Fruit fly (Drosophila melanogaster) whole organism, embryonic: ENCODE measurements around the gene Cpr11B.

Source experiments
- CG12391 ChIP-seq: fragments of 200-800 bp; sonication (Bioruptor generic); optimal IDR thresholded peaks from 3 replicates; lab custom pipeline; 2018; ENCODE audit warnings: missing biosample characterization, mild to moderate bottlenecking, missing genetic modification characterization, moderate library complexity
- CG12744 ChIP-seq: fragments of 200-800 bp; sonication (Bioruptor generic); optimal IDR thresholded peaks from 2 replicates; lab custom pipeline; 2016; ENCODE audit warnings: missing biosample characterization, missing genetic modification characterization
- CG13624 ChIP-seq: fragments of 200-800 bp; sonication (Bioruptor generic); optimal IDR thresholded peaks from 2 replicates; lab custom pipeline; 2016; ENCODE audit warnings: missing biosample characterization, missing genetic modification characterization
- CG15011 ChIP-seq: fragments of 200-800 bp; sonication (Bioruptor generic); optimal IDR thresholded peaks from 3 replicates; lab custom pipeline; 2018; ENCODE audit warnings: missing biosample characterization, mild to moderate bottlenecking, missing genetic modification characterization
- CG16779 ChIP-seq: fragments of 200-800 bp; sonication (Bioruptor generic); IDR thresholded peaks from 2 replicates; pipeline ENCODE4 v1.3.6; 2022; ENCODE audit warnings: missing biosample characterization, missing genetic modification characterization
- CG16813 ChIP-seq: fragments of 200-800 bp; sonication (Bioruptor generic); IDR thresholded peaks from 3 replicates; pipeline ENCODE4 v1.3.6; 2022; ENCODE audit warnings: missing biosample characterization, missing genetic modification characterization; ENCODE audit not compliant: partially characterized antibody
- CG18011 ChIP-seq: fragments of 200-800 bp; sonication (Bioruptor generic); optimal IDR thresholded peaks from 2 replicates; lab custom pipeline; 2017; ENCODE audit warnings: missing biosample characterization, missing genetic modification characterization, mild to moderate bottlenecking, moderate library complexity, missing genotype
- CG18262 ChIP-seq: fragments of 200-800 bp; optimal IDR thresholded peaks from 3 replicates; lab custom pipeline; 2019; ENCODE audit warnings: missing biosample characterization, mild to moderate bottlenecking, missing genetic modification characterization, moderate library complexity
- CG3163 ChIP-seq: fragments of 200-800 bp; sonication (Bioruptor generic); optimal IDR thresholded peaks from 3 replicates; lab custom pipeline; 2016; ENCODE audit warnings: missing biosample characterization, missing genetic modification characterization
- CG4282 ChIP-seq: fragments of 200-800 bp; sonication (Bioruptor generic); optimal IDR thresholded peaks from 2 replicates; lab custom pipeline; 2016; ENCODE audit warnings: missing biosample characterization, missing genetic modification characterization
- CG5180 ChIP-seq: fragments of 200-800 bp; sonication (Bioruptor generic); optimal IDR thresholded peaks from 3 replicates; lab custom pipeline; 2017; ENCODE audit warnings: missing biosample characterization, missing genetic modification characterization, mild to moderate bottlenecking, moderate library complexity, missing genetic modification reagents
- CG5953 ChIP-seq: fragments of 200-800 bp; sonication (Bioruptor generic); IDR thresholded peaks from 2 replicates; pipeline ENCODE4 v1.3.6; 2022; ENCODE audit warnings: missing biosample characterization, missing genetic modification characterization
- CG6689 ChIP-seq: fragments of 200-800 bp; sonication (Bioruptor generic); IDR thresholded peaks from 2 replicates; pipeline ENCODE4 v1.3.6; 2022; ENCODE audit warnings: missing biosample characterization, missing genetic modification characterization
- CG7271 ChIP-seq: fragments of 200-800 bp; sonication (Bioruptor generic); optimal IDR thresholded peaks from 2 replicates; lab custom pipeline; 2018; ENCODE audit warnings: missing biosample characterization, mild to moderate bottlenecking, missing genetic modification characterization, moderate library complexity
- CG7963 ChIP-seq: fragments of 200-800 bp; sonication (Bioruptor generic); IDR thresholded peaks from 3 replicates; pipeline ENCODE4 v1.3.6; 2022; ENCODE audit warnings: missing biosample characterization, missing genetic modification characterization; ENCODE audit not compliant: partially characterized antibody
- CG8281 ChIP-seq: fragments of 200-800 bp; sonication (Bioruptor generic); optimal IDR thresholded peaks from 2 replicates; lab custom pipeline; 2018; ENCODE audit warnings: missing biosample characterization, mild to moderate bottlenecking, missing genetic modification characterization, moderate library complexity
- CG9437 ChIP-seq: fragments of 200-800 bp; sonication (Bioruptor generic); optimal IDR thresholded peaks from 2 replicates; lab custom pipeline; 2018; ENCODE audit warnings: missing biosample characterization, mild to moderate bottlenecking, missing genetic modification characterization
- CHES-1-like ChIP-seq: fragments of 200-800 bp; sonication (Bioruptor generic); optimal IDR thresholded peaks from 2 replicates; lab custom pipeline; 2016; ENCODE audit warnings: missing biosample characterization, missing genetic modification characterization
- D19A ChIP-seq: fragments of 200-800 bp; optimal IDR thresholded peaks from 3 replicates; lab custom pipeline; 2019; ENCODE audit warnings: missing biosample characterization, mild to moderate bottlenecking, missing genetic modification characterization, moderate library complexity
- Dad ChIP-seq: fragments of 200-800 bp; sonication (Bioruptor generic); optimal IDR thresholded peaks from 3 replicates; lab custom pipeline; 2016; ENCODE audit warnings: missing biosample characterization, missing genetic modification characterization
- Drgx ChIP-seq: fragments of 200-800 bp; sonication (Bioruptor generic); IDR thresholded peaks from 2 replicates; pipeline ENCODE4 v1.3.6; 2022; ENCODE audit warnings: missing biosample characterization, missing genetic modification characterization
- GATAe ChIP-seq: fragments of 200-800 bp; sonication (Bioruptor generic); conservative IDR thresholded peaks from 2 replicates; pipeline ENCODE4 v1.3.6; 2022; ENCODE audit warnings: missing biosample characterization, missing genetic modification characterization
- Gsc ChIP-seq: fragments of 200-800 bp; sonication (Bioruptor generic); IDR thresholded peaks from 2 replicates; pipeline ENCODE4 v1.3.6; 2022; ENCODE audit warnings: missing biosample characterization, missing genetic modification characterization
- HLH3B ChIP-seq: fragments of 200-800 bp; sonication (Bioruptor generic); IDR thresholded peaks from 2 replicates; pipeline ENCODE4 v1.3.6; 2022; ENCODE audit warnings: missing biosample characterization, missing genetic modification characterization
- Hand ChIP-seq: fragments of 200-800 bp; sonication (Bioruptor generic); optimal IDR thresholded peaks from 2 replicates; lab custom pipeline; 2017; ENCODE audit warnings: mild to moderate bottlenecking, missing biosample characterization, missing genetic modification reagents, missing genetic modification characterization
- Hmx ChIP-seq: fragments of 200-800 bp; sonication (Bioruptor generic); optimal IDR thresholded peaks from 2 replicates; lab custom pipeline; 2016; ENCODE audit warnings: missing biosample characterization, missing genetic modification characterization
- Kr ChIP-seq: fragments of 200-800 bp; sonication (Bioruptor generic); optimal IDR thresholded peaks from 2 replicates; lab custom pipeline; 2017; ENCODE audit warnings: missing biosample characterization, mild to moderate bottlenecking, missing genetic modification characterization
- MESR4 ChIP-seq: fragments of 200-800 bp; sonication (Bioruptor generic); optimal IDR thresholded peaks from 2 replicates; lab custom pipeline; 2018; ENCODE audit warnings: missing biosample characterization, mild to moderate bottlenecking, missing genetic modification characterization, moderate library complexity
- Meics ChIP-seq: fragments of 200-800 bp; sonication (Bioruptor generic); optimal IDR thresholded peaks from 2 replicates; lab custom pipeline; 2017; ENCODE audit warnings: missing biosample characterization, mild to moderate bottlenecking, missing genetic modification characterization
- Rx ChIP-seq: fragments of 200-800 bp; sonication (Bioruptor generic); IDR thresholded peaks from 2 replicates; pipeline ENCODE4 v1.3.6; 2022; ENCODE audit warnings: missing biosample characterization, missing genetic modification characterization
- Sox100B ChIP-seq: fragments of 200-800 bp; sonication (Bioruptor generic); optimal IDR thresholded peaks from 3 replicates; lab custom pipeline; 2018; ENCODE audit warnings: missing biosample characterization, mild to moderate bottlenecking, missing genetic modification characterization
- Sry-δ ChIP-seq: fragments of 200-800 bp; sonication (Bioruptor generic); optimal IDR thresholded peaks from 2 replicates; lab custom pipeline; 2016; ENCODE audit warnings: missing biosample characterization, missing genetic modification characterization
- Ssrp ChIP-seq: fragments of 200-800 bp; sonication (Bioruptor generic); optimal IDR thresholded peaks from 2 replicates; lab custom pipeline; 2018; ENCODE audit warnings: missing biosample characterization, mild to moderate bottlenecking, missing genetic modification characterization, moderate library complexity
- bowl ChIP-seq: fragments of 200-800 bp; sonication (Bioruptor generic); IDR thresholded peaks from 2 replicates; pipeline ENCODE4 v1.3.6; 2022; ENCODE audit warnings: missing biosample characterization, missing genetic modification characterization
- crp ChIP-seq, 2 experiments: fragments of 200-800 bp; sonication (Bioruptor generic); optimal IDR thresholded peaks; 2 replicates in 1 of 2; 3 replicates in 1 of 2; lab custom pipeline; 2017; ENCODE audit warnings: missing biosample characterization in 2 of 2, missing genetic modification characterization in 2 of 2, mild to moderate bottlenecking in 1 of 2, moderate library complexity in 1 of 2
- dimm ChIP-seq: fragments of 200-800 bp; sonication (Bioruptor generic); IDR thresholded peaks from 2 replicates; pipeline ENCODE4 v1.3.6; 2022; ENCODE audit warnings: missing biosample characterization, missing genetic modification characterization
- esg ChIP-seq: fragments of 200-800 bp; sonication (Bioruptor generic); conservative IDR thresholded peaks from 2 replicates; pipeline ENCODE4 v1.3.6; 2022; ENCODE audit warnings: missing biosample characterization, missing genetic modification characterization
- gro ChIP-seq: fragments of 200-800 bp; sonication (Bioruptor generic); optimal IDR thresholded peaks from 2 replicates; lab custom pipeline; 2016; ENCODE audit warnings: missing biosample characterization, missing genetic modification characterization
- gt ChIP-seq: fragments of 200-800 bp; sonication (Bioruptor generic); IDR thresholded peaks from 2 replicates; pipeline ENCODE4 v1.3.6; 2022; ENCODE audit warnings: missing biosample characterization, missing genetic modification characterization
- hbn ChIP-seq: fragments of 200-800 bp; sonication (Bioruptor generic); IDR thresholded peaks from 2 replicates; pipeline ENCODE4 v1.3.6; 2022; ENCODE audit warnings: missing biosample characterization, missing genetic modification characterization; ENCODE audit not compliant: partially characterized antibody
- hkb ChIP-seq, 2 experiments: fragments of 200-800 bp in 1 of 2; fragments of >200 bp in 1 of 2; sonication (Bioruptor generic) in 1 of 2; IDR thresholded peaks in 1 of 2; optimal IDR thresholded peaks in 1 of 2; 2 replicates each; pipeline versions ENCODE4 v1.3.6 to Lab custom; 2017 to 2022; ENCODE audit warnings: missing biosample characterization in 1 of 2, missing genetic modification characterization in 1 of 2
- ind ChIP-seq: fragments of 200-800 bp; sonication (Bioruptor generic); optimal IDR thresholded peaks from 3 replicates; lab custom pipeline; 2016; ENCODE audit warnings: missing biosample characterization, missing genetic modification characterization
- klu ChIP-seq: fragments of 200-800 bp; sonication (Bioruptor generic); IDR thresholded peaks from 2 replicates; pipeline ENCODE4 v1.3.6; 2022; ENCODE audit warnings: missing biosample characterization, missing genetic modification characterization
- lilli ChIP-seq: fragments of 200-800 bp; sonication (Bioruptor generic); optimal IDR thresholded peaks from 3 replicates; lab custom pipeline; 2016; ENCODE audit warnings: missing biosample characterization, missing genetic modification characterization
- lmd ChIP-seq: fragments of 200-800 bp; sonication (Bioruptor generic); IDR thresholded peaks from 2 replicates; pipeline ENCODE4 v1.3.6; 2022; ENCODE audit warnings: missing biosample characterization, missing genetic modification characterization
- maf-S ChIP-seq: fragments of 200-800 bp; sonication (Bioruptor generic); optimal IDR thresholded peaks from 2 replicates; lab custom pipeline; 2016; ENCODE audit warnings: missing biosample characterization, missing genetic modification characterization
- nerfin-2 ChIP-seq: fragments of 200-800 bp; sonication (Bioruptor generic); IDR thresholded peaks from 2 replicates; pipeline ENCODE4 v1.3.6; 2022; ENCODE audit warnings: missing biosample characterization, missing genetic modification characterization; ENCODE audit not compliant: partially characterized antibody
- slbo ChIP-seq: fragments of 200-800 bp; sonication (Bioruptor generic); IDR thresholded peaks from 2 replicates; pipeline ENCODE4 v1.3.6; 2022; ENCODE audit warnings: missing biosample characterization, missing genetic modification characterization
- tll ChIP-seq, 2 experiments: fragments of 200-800 bp in 1 of 2; fragments of >200 bp in 1 of 2; sonication (Bioruptor generic) in 1 of 2; optimal IDR thresholded peaks; 2 replicates each; lab custom pipeline; 2017 to 2019; ENCODE audit warnings: missing biosample characterization in 2 of 2, missing genetic modification characterization in 2 of 2, mild to moderate bottlenecking in 1 of 2, moderate library complexity in 1 of 2
- unpg ChIP-seq: fragments of 200-800 bp; sonication (Bioruptor generic); optimal IDR thresholded peaks from 3 replicates; lab custom pipeline; 2018; ENCODE audit warnings: missing biosample characterization, mild to moderate bottlenecking, missing genetic modification characterization, moderate library complexity
- vnd ChIP-seq: fragments of 200-800 bp; sonication (Bioruptor generic); IDR thresholded peaks from 3 replicates; pipeline ENCODE4 v1.3.6; 2022; ENCODE audit warnings: missing biosample characterization, missing genetic modification characterization; ENCODE audit not compliant: partially characterized antibody

The Cpr11B gene

dm6 chrX:12547657-12548056 lies 5.3 kb upstream of the Cpr11B start (continued):
- TF ChIP-seq Rx (GFP tag; lab: Robert Waterston, UW) (no peak), dimm (GFP tag; lab: Robert Waterston, UW) (no peak), D19A (tag; lab: Kevin White, UChicago) (peak; percentile 45), gro (GFP tag; lab: Kevin White, UChicago) (no peak), CG5180 (GFP tag; lab: Kevin White, UChicago) (no peak), CG6689 (no peak), Sox100B (GFP tag; lab: Kevin White, UChicago) (peak; percentile 0), ind (GFP tag; lab: Kevin White, UChicago) (no peak), lilli (no peak), CG4282 (GFP tag; lab: Kevin White, UChicago) (no peak), CG12744 (no peak), HLH3B (GFP tag; lab: Robert Waterston, UW) (peak; percentile 19; the same call in 1 of the 2 replicates), klu (GFP tag; lab: Robert Waterston, UW) (no peak), CG16779 (GFP tag; lab: Robert Waterston, UW) (no peak), CG7963 (GFP tag; lab: Robert Waterston, UW) (no peak), tll (GFP tag; optimal IDR thresholded peaks at IDR 0.05; lab: Kevin White, UChicago) (no peak), esg (GFP tag; lab: Robert Waterston, UW) (no peak; the same call in 1 of the 2 replicates), Hmx (GFP tag; lab: Kevin White, UChicago) (no peak), hbn (GFP tag; lab: Robert Waterston, UW) (no peak), CG9437 (no peak), CG16813 (GFP tag; lab: Robert Waterston, UW) (no peak), CG13624 (GFP tag; lab: Kevin White, UChicago) (no peak), CG8281 (tag; lab: Kevin White, UChicago) (no peak), bowl (GFP tag; lab: Robert Waterston, UW) (no peak), CG5953 (GFP tag; lab: Robert Waterston, UW) (no peak), CG15011 (no peak), hkb (optimal IDR thresholded peaks at IDR 0.05; lab: Kevin White, UChicago) (no peak), hkb (GFP tag; IDR thresholded peaks at IDR 0.05; lab: Robert Waterston, UW) (peak; percentile 68), lmd (peak; percentile 35), CG18262 (tag; lab: Kevin White, UChicago) (peak; percentile 12), vnd (GFP tag; lab: Robert Waterston, UW) (no peak), Drgx (GFP tag; lab: Robert Waterston, UW) (no peak), nerfin-2 (GFP tag; lab: Robert Waterston, UW) (no peak), MESR4 (GFP tag; lab: Kevin White, UChicago) (no peak), CG3163 (GFP tag; lab: Kevin White, UChicago) (no peak), GATAe (no peak), maf-S (GFP tag; lab: Kevin White, UChicago) (no peak), CG12391 (tag; lab: Kevin White, UChicago) (no peak), Kr (no peak), Sry-δ (GFP tag; lab: Kevin White, UChicago) (no peak), CG18011 (GFP tag; lab: Kevin White, UChicago) (no peak), crp (GFP tag; optimal IDR thresholded peaks at IDR 0.05; lab: Kevin White, UChicago) (no peak), slbo (peak; percentile 55), CHES-1-like (GFP tag; lab: Kevin White, UChicago) (peak; percentile 2), gt (GFP tag; lab: Robert Waterston, UW) (no peak), Meics (GFP tag; lab: Kevin White, UChicago) (peak; percentile 26), Ssrp (tag; lab: Kevin White, UChicago) (peak; percentile 18), Gsc (no peak), Dad (GFP tag; lab: Kevin White, UChicago) (no peak), unpg (GFP tag; lab: Kevin White, UChicago) (peak; percentile 42), Hand (peak; percentile 42), CG7271 (no peak)
